Fruit fly (Drosophila melanogaster) whole organism, embryonic: Measurements from ENCODE around the gene CG4970.

Experiments
- CG10321 ChIP-seq: fragments of 200-800 bp; sonication (Bioruptor generic); IDR thresholded peaks from 2 replicates; pipeline ENCODE4 v1.3.6; 2022; ENCODE audit warnings: missing biosample characterization, missing genetic modification characterization
- CG11696 ChIP-seq: fragments of 200-800 bp; sonication (Bioruptor generic); IDR thresholded peaks from 2 replicates; pipeline ENCODE4 v1.3.6; 2022; ENCODE audit warnings: missing biosample characterization, missing genetic modification characterization
- CG34224 ChIP-seq: fragments of 200-800 bp; sonication (Bioruptor generic); IDR thresholded peaks from 3 replicates; pipeline ENCODE4 v1.3.6; 2022; ENCODE audit warnings: missing biosample characterization, missing genetic modification characterization; ENCODE audit not compliant: partially characterized antibody
- Gug ChIP-seq: fragments of 200-800 bp; sonication (Bioruptor generic); IDR thresholded peaks from 4 replicates; pipeline ENCODE4 v1.3.6; 2022; ENCODE audit warnings: missing biosample characterization, missing genetic modification characterization
- H2.0 ChIP-seq: fragments of 200-800 bp; sonication (Bioruptor generic); IDR thresholded peaks from 2 replicates; pipeline ENCODE4 v1.3.6; 2022; ENCODE audit warnings: missing biosample characterization, missing genetic modification characterization
- HmgD ChIP-seq: fragments of 200-800 bp; sonication (Bioruptor generic); optimal IDR thresholded peaks from 3 replicates; lab custom pipeline; 2016; ENCODE audit warnings: missing biosample characterization, missing genetic modification characterization
- mirr ChIP-seq: fragments of 200-800 bp; sonication (Bioruptor generic); optimal IDR thresholded peaks from 3 replicates; lab custom pipeline; 2018; ENCODE audit warnings: missing biosample characterization, mild to moderate bottlenecking, missing genetic modification characterization
- nmo ChIP-seq: fragments of 200-800 bp; sonication (Bioruptor generic); optimal IDR thresholded peaks from 2 replicates; lab custom pipeline; 2018; ENCODE audit warnings: missing biosample characterization, mild to moderate bottlenecking, missing genetic modification characterization, moderate library complexity

dm6 chr2L:11493933-11494332 is 23.3 kb upstream of the CG4970 start:
- no peak for TF ChIP-seq Gug
- no peak for TF ChIP-seq HmgD (GFP tag; lab: Kevin White, UChicago)
- no peak for TF ChIP-seq CG34224 (GFP tag; lab: Robert Waterston, UW)
- no peak for TF ChIP-seq H2.0 (GFP tag; lab: Robert Waterston, UW)
- no peak for TF ChIP-seq CG10321 (GFP tag; lab: Robert Waterston, UW)
- TF ChIP-seq CG11696 (GFP tag; lab: Robert Waterston, UW), result no peak
- no peak for TF ChIP-seq nmo (GFP tag; lab: Kevin White, UChicago)
- no peak for TF ChIP-seq mirr (GFP tag; lab: Kevin White, UChicago)
